Fruit fly (Drosophila melanogaster) whole organism, embryonic: ENCODE measurements around the gene CG31798.

Experiments used
- CG10274 ChIP-seq: fragments of 200-800 bp; sonication (Bioruptor generic); optimal IDR thresholded peaks from 3 replicates; lab custom pipeline; 2017; ENCODE audit warnings: missing biosample characterization, mild to moderate bottlenecking, missing genetic modification characterization
- CG11085 ChIP-seq: fragments of 200-800 bp; sonication (Bioruptor generic); IDR thresholded peaks from 2 replicates; pipeline ENCODE4 v1.3.6; 2022; ENCODE audit warnings: missing biosample characterization, missing genetic modification characterization
- CG11247 ChIP-seq: fragments of 200-800 bp; sonication (Bioruptor generic); IDR thresholded peaks from 2 replicates; pipeline ENCODE4 v1.3.6; 2022; ENCODE audit warnings: missing biosample characterization, missing genetic modification characterization
- CG11504 ChIP-seq: fragments of 200-800 bp; sonication (Bioruptor generic); optimal IDR thresholded peaks from 3 replicates; lab custom pipeline; 2019; ENCODE audit warnings: missing biosample characterization, mild to moderate bottlenecking, missing genetic modification characterization, moderate library complexity
- CG12071 ChIP-seq: fragments of 200-800 bp; sonication (Bioruptor generic); optimal IDR thresholded peaks from 3 replicates; lab custom pipeline; 2018; ENCODE audit warnings: missing biosample characterization, mild to moderate bottlenecking, missing genetic modification characterization
- CG12155 ChIP-seq: fragments of 200-800 bp; sonication (Bioruptor generic); optimal IDR thresholded peaks from 3 replicates; lab custom pipeline; 2016; ENCODE audit warnings: missing biosample characterization, missing genetic modification characterization
- CG13123 ChIP-seq: fragments of 200-800 bp; sonication (Bioruptor generic); optimal IDR thresholded peaks from 2 replicates; lab custom pipeline; 2016; ENCODE audit warnings: missing biosample characterization, missing genetic modification characterization
- CG14014 ChIP-seq: fragments of 200-800 bp; sonication (Bioruptor generic); IDR thresholded peaks from 2 replicates; pipeline ENCODE4 v1.3.6; 2022; ENCODE audit warnings: missing biosample characterization, missing genetic modification characterization
- CG14965 ChIP-seq: fragments of 200-800 bp; sonication (Bioruptor generic); optimal IDR thresholded peaks from 2 replicates; lab custom pipeline; 2016; ENCODE audit warnings: missing biosample characterization, missing genetic modification characterization, borderline replicate concordance
- CG15011 ChIP-seq: fragments of 200-800 bp; sonication (Bioruptor generic); optimal IDR thresholded peaks from 3 replicates; lab custom pipeline; 2018; ENCODE audit warnings: missing biosample characterization, mild to moderate bottlenecking, missing genetic modification characterization
- CG15696 ChIP-seq: fragments of 200-800 bp; sonication (Bioruptor generic); optimal IDR thresholded peaks from 2 replicates; lab custom pipeline; 2019; ENCODE audit warnings: missing biosample characterization, mild to moderate bottlenecking, missing genetic modification characterization, moderate library complexity
- CG17361 ChIP-seq: fragments of 200-800 bp; sonication (Bioruptor generic); IDR thresholded peaks from 3 replicates; pipeline ENCODE4 v1.3.6; 2022; ENCODE audit warnings: missing biosample characterization, missing genetic modification characterization
- CG17829 ChIP-seq: fragments of 200-800 bp; optimal IDR thresholded peaks from 2 replicates; lab custom pipeline; 2019; ENCODE audit warnings: missing biosample characterization, mild to moderate bottlenecking, missing genetic modification characterization, moderate library complexity
- CG2202 ChIP-seq: fragments of 200-800 bp; sonication (Bioruptor generic); optimal IDR thresholded peaks from 2 replicates; lab custom pipeline; 2018; ENCODE audit warnings: missing biosample characterization, mild to moderate bottlenecking, missing genetic modification characterization
- CG31441 ChIP-seq: fragments of 200-800 bp; sonication (Bioruptor generic); IDR thresholded peaks from 2 replicates; pipeline ENCODE4 v1.3.6; 2022; ENCODE audit warnings: missing biosample characterization, missing genetic modification characterization
- CG32772 ChIP-seq: fragments of 200-800 bp; sonication (Bioruptor generic); IDR thresholded peaks from 2 replicates; pipeline ENCODE4 v1.3.6; 2022; ENCODE audit warnings: missing biosample characterization, missing genetic modification characterization
- CG3407 ChIP-seq: fragments of 200-800 bp; sonication (Bioruptor generic); optimal IDR thresholded peaks from 2 replicates; lab custom pipeline; 2018; ENCODE audit warnings: missing biosample characterization, mild to moderate bottlenecking, missing genetic modification characterization
- CG4854 ChIP-seq: fragments of 200-800 bp; sonication (Bioruptor generic); optimal IDR thresholded peaks from 2 replicates; lab custom pipeline; 2016; ENCODE audit warnings: missing biosample characterization, missing genetic modification characterization, inconsistent platforms
- CG6791 ChIP-seq: fragments of 200-800 bp; sonication (Bioruptor generic); IDR thresholded peaks from 3 replicates; pipeline ENCODE4 v1.3.6; 2022; ENCODE audit warnings: missing biosample characterization, missing genetic modification characterization; ENCODE audit not compliant: partially characterized antibody
- CG7745 ChIP-seq: fragments of 200-800 bp; sonication (Bioruptor generic); optimal IDR thresholded peaks from 2 replicates; lab custom pipeline; 2018; ENCODE audit warnings: missing biosample characterization, mild to moderate bottlenecking, missing genetic modification characterization, moderate library complexity
- CG8290 ChIP-seq, 3 experiments: fragments of 200-800 bp; sonication (Bioruptor generic); optimal IDR thresholded peaks; 2 replicates each; lab custom pipeline; 2016 to 2019; ENCODE audit warnings: missing biosample characterization in 3 of 3, missing genetic modification characterization in 3 of 3, mild to moderate bottlenecking in 2 of 3, moderate library complexity in 1 of 3
- Doc2 ChIP-seq: fragments of 200-800 bp; sonication (Bioruptor generic); IDR thresholded peaks from 2 replicates; pipeline ENCODE4 v1.3.6; 2022; ENCODE audit warnings: missing biosample characterization, missing genetic modification characterization
- Dp ChIP-seq: fragments of 200-800 bp; sonication (Bioruptor generic); optimal IDR thresholded peaks from 2 replicates; lab custom pipeline; 2018; ENCODE audit warnings: missing biosample characterization, mild to moderate bottlenecking, missing genetic modification characterization, moderate library complexity
- Drgx ChIP-seq: fragments of 200-800 bp; sonication (Bioruptor generic); IDR thresholded peaks from 2 replicates; pipeline ENCODE4 v1.3.6; 2022; ENCODE audit warnings: missing biosample characterization, missing genetic modification characterization
- E2f2 ChIP-seq: fragments of 200-800 bp; sonication (Bioruptor generic); IDR thresholded peaks from 2 replicates; pipeline ENCODE4 v1.3.6; 2022; ENCODE audit warnings: missing biosample characterization, missing genetic modification characterization
- Ets65A ChIP-seq: fragments of 200-800 bp; sonication (Bioruptor generic); peaks from one replicate; lab custom pipeline; 2016; ENCODE audit warnings: missing biosample characterization, missing genetic modification characterization
- Fer2 ChIP-seq: fragments of 200-800 bp; sonication (Bioruptor generic); optimal IDR thresholded peaks from 2 replicates; lab custom pipeline; 2018; ENCODE audit warnings: missing biosample characterization, mild to moderate bottlenecking, missing genetic modification characterization, moderate library complexity
- HHEX ChIP-seq: fragments of 200-800 bp; sonication (Bioruptor generic); optimal IDR thresholded peaks from 3 replicates; lab custom pipeline; 2017; ENCODE audit warnings: missing biosample characterization, mild to moderate bottlenecking, missing genetic modification characterization, missing genetic modification reagents
- HmgD ChIP-seq: fragments of 200-800 bp; sonication (Bioruptor generic); optimal IDR thresholded peaks from 3 replicates; lab custom pipeline; 2016; ENCODE audit warnings: missing biosample characterization, missing genetic modification characterization
- Mrtf ChIP-seq: fragments of 200-800 bp; sonication (Bioruptor generic); IDR thresholded peaks from 3 replicates; pipeline ENCODE4 v1.3.6; 2022; ENCODE audit warnings: missing biosample characterization, missing genetic modification characterization
- Side ChIP-seq: fragments of 200-800 bp; sonication (Bioruptor generic); optimal IDR thresholded peaks from 2 replicates; lab custom pipeline; 2016; ENCODE audit warnings: missing biosample characterization, missing genetic modification characterization
- abd-A ChIP-seq: fragments of 200-800 bp; sonication (Bioruptor generic); optimal IDR thresholded peaks from 3 replicates; lab custom pipeline; 2019; ENCODE audit warnings: missing biosample characterization, mild to moderate bottlenecking, missing genetic modification characterization, moderate library complexity
- ara ChIP-seq: fragments of 200-800 bp; sonication (Bioruptor generic); IDR thresholded peaks from 2 replicates; pipeline ENCODE4 v1.3.6; 2022; ENCODE audit warnings: missing biosample characterization, missing genetic modification characterization
- ase ChIP-seq: fragments of 200-800 bp; sonication (Bioruptor generic); IDR thresholded peaks from 3 replicates; pipeline ENCODE4 v1.3.6; 2022; ENCODE audit warnings: missing biosample characterization, missing genetic modification characterization
- ash1 ChIP-seq: fragments of 200-800 bp; sonication (Bioruptor generic); optimal IDR thresholded peaks from 2 replicates; lab custom pipeline; 2018; ENCODE audit warnings: missing biosample characterization, mild to moderate bottlenecking, missing genetic modification characterization
- bbx ChIP-seq: fragments of 200-800 bp; sonication (Bioruptor generic); IDR thresholded peaks from 2 replicates; pipeline ENCODE4 v1.3.6; 2022; ENCODE audit warnings: missing biosample characterization, missing genetic modification characterization; ENCODE audit not compliant: partially characterized antibody
- bowl ChIP-seq: fragments of 200-800 bp; sonication (Bioruptor generic); IDR thresholded peaks from 2 replicates; pipeline ENCODE4 v1.3.6; 2022; ENCODE audit warnings: missing biosample characterization, missing genetic modification characterization
- crc ChIP-seq: fragments of 200-800 bp; sonication (Bioruptor generic); optimal IDR thresholded peaks from 2 replicates; lab custom pipeline; 2016; ENCODE audit warnings: missing biosample characterization, missing genetic modification characterization
- cwo ChIP-seq: fragments of 200-800 bp; sonication (Bioruptor generic); optimal IDR thresholded peaks from 3 replicates; lab custom pipeline; 2017; ENCODE audit warnings: missing biosample characterization, missing genetic modification characterization, mild to moderate bottlenecking, moderate library complexity, missing genetic modification reagents
- dm ChIP-seq: fragments of 200-800 bp; sonication (Bioruptor generic); optimal IDR thresholded peaks from 3 replicates; lab custom pipeline; 2016; ENCODE audit warnings: missing biosample characterization, missing genetic modification characterization
- dpn ChIP-seq, 2 experiments: fragments of 200-800 bp; sonication (Bioruptor generic); optimal IDR thresholded peaks; 3 replicates each; lab custom pipeline; 2016; ENCODE audit warnings: missing biosample characterization in 2 of 2, missing genetic modification characterization in 2 of 2
- fd102C ChIP-seq: fragments of 200-800 bp; sonication (Bioruptor generic); optimal IDR thresholded peaks from 2 replicates; lab custom pipeline; 2018; ENCODE audit warnings: missing biosample characterization, mild to moderate bottlenecking, missing genetic modification characterization, moderate library complexity
- lov ChIP-seq, 2 experiments: fragments of 200-800 bp in 1 of 2; fragments of >200 bp in 1 of 2; sonication (Bioruptor generic) in 1 of 2; IDR thresholded peaks in 1 of 2; optimal IDR thresholded peaks in 1 of 2; 2 replicates in 1 of 2; 3 replicates in 1 of 2; pipeline versions ENCODE4 v1.3.6 to Lab custom; 2017 to 2022; ENCODE audit warnings: missing biosample characterization in 1 of 2, missing genetic modification characterization in 1 of 2
- salm ChIP-seq: fragments of 200-800 bp; sonication (Bioruptor generic); optimal IDR thresholded peaks from 2 replicates; lab custom pipeline; 2018; ENCODE audit warnings: missing biosample characterization, mild to moderate bottlenecking, missing genetic modification characterization
- sc ChIP-seq, 3 experiments: fragments of >200 bp in 2 of 3; fragments of 200-800 bp in 1 of 3; sonication (Bioruptor generic) in 1 of 3; optimal IDR thresholded peaks; 2 replicates in 2 of 3; 3 replicates in 1 of 3; lab custom pipeline; 2017; ENCODE audit warnings: mild to moderate bottlenecking in 1 of 3, missing biosample characterization in 1 of 3, missing genetic modification characterization in 1 of 3, missing genetic modification reagents in 1 of 3
- schlank ChIP-seq: fragments of 200-800 bp; sonication (Bioruptor generic); optimal IDR thresholded peaks from 2 replicates; lab custom pipeline; 2018; ENCODE audit warnings: missing biosample characterization, mild to moderate bottlenecking, missing genetic modification characterization
- tin ChIP-seq: fragments of 200-800 bp; sonication (Bioruptor generic); optimal IDR thresholded peaks from 3 replicates; lab custom pipeline; 2016; ENCODE audit warnings: missing biosample characterization, missing genetic modification characterization
- vnd ChIP-seq: fragments of 200-800 bp; sonication (Bioruptor generic); IDR thresholded peaks from 3 replicates; pipeline ENCODE4 v1.3.6; 2022; ENCODE audit warnings: missing biosample characterization, missing genetic modification characterization; ENCODE audit not compliant: partially characterized antibody
- zen ChIP-seq: fragments of 200-800 bp; sonication (Bioruptor generic); optimal IDR thresholded peaks from 3 replicates; lab custom pipeline; 2018; ENCODE audit warnings: missing biosample characterization, mild to moderate bottlenecking, missing genetic modification characterization, moderate library complexity
- zfh2 ChIP-seq: fragments of 200-800 bp; sonication (Bioruptor generic); optimal IDR thresholded peaks from 2 replicates; lab custom pipeline; 2016; ENCODE audit warnings: missing biosample characterization, missing genetic modification characterization

CG31798 gene

dm6 chr2L:19373809-19374208 lies 20.2 kb upstream of the CG31798 start (continued):
- no peak for TF ChIP-seq vnd
- no peak for TF ChIP-seq CG11085 (GFP tag; lab: Robert Waterston, UW)
- TF ChIP-seq fd102C (GFP tag; lab: Kevin White, UChicago), result no peak
- TF ChIP-seq CG31441 (GFP tag; lab: Robert Waterston, UW), result peak; percentile 65
- no peak for TF ChIP-seq HmgD (GFP tag; lab: Kevin White, UChicago)
- no peak for TF ChIP-seq CG13123 (GFP tag; lab: Kevin White, UChicago)
- TF ChIP-seq CG11247 (GFP tag; lab: Robert Waterston, UW), result no peak
- no peak for TF ChIP-seq Drgx (GFP tag; lab: Robert Waterston, UW)
- no peak for TF ChIP-seq CG7745 (tag; lab: Kevin White, UChicago)
- TF ChIP-seq abd-A (tag; lab: Kevin White, UChicago), result no peak
- TF ChIP-seq Ets65A (GFP tag; lab: Kevin White, UChicago), result peak; percentile 68
- no peak for TF ChIP-seq cwo
- TF ChIP-seq CG32772 (GFP tag; lab: Robert Waterston, UW), result no peak
- TF ChIP-seq E2f2 (GFP tag; lab: Robert Waterston, UW), result no peak
- TF ChIP-seq Dp, result no peak
- no peak for TF ChIP-seq zen (tag; lab: Kevin White, UChicago)
- no peak for TF ChIP-seq ase (GFP tag; lab: Robert Waterston, UW)
- no peak for TF ChIP-seq Mrtf
- no peak for TF ChIP-seq dm
- TF ChIP-seq CG12071, result no peak
- TF ChIP-seq Fer2 (tag; lab: Kevin White, UChicago), result no peak
- TF ChIP-seq CG14965 (GFP tag; lab: Kevin White, UChicago), result no peak
- TF ChIP-seq tin (GFP tag; lab: Kevin White, UChicago), result no peak
- no peak for TF ChIP-seq CG8290 (GFP tag; optimal IDR thresholded peaks at IDR 0.05; lab: Kevin White, UChicago)
- no peak for TF ChIP-seq CG8290 (tag; optimal IDR thresholded peaks at IDR 0.05; lab: Kevin White, UChicago)
- no peak for TF ChIP-seq CG6791 (GFP tag; lab: Robert Waterston, UW)
- no peak for TF ChIP-seq CG4854 (GFP tag; lab: Kevin White, UChicago)
- TF ChIP-seq CG14014 (GFP tag; lab: Robert Waterston, UW), result no peak
- TF ChIP-seq CG3407 (GFP tag; lab: Kevin White, UChicago), result peak; percentile 2
- TF ChIP-seq zfh2 (GFP tag; lab: Kevin White, UChicago), result no peak
- no peak for TF ChIP-seq crc (GFP tag; lab: Kevin White, UChicago)
- peak; percentile 65 for TF ChIP-seq CG11504
- TF ChIP-seq CG10274 (GFP tag; lab: Kevin White, UChicago), result no peak
- TF ChIP-seq ash1 (GFP tag; lab: Kevin White, UChicago), result no peak
- TF ChIP-seq dpn (GFP tag; optimal IDR thresholded peaks at IDR 0.05; lab: Kevin White, UChicago), result peak in 1 of 2 experiments; percentile 21
- TF ChIP-seq CG17361, result peak; percentile 58; the same call in 2 of the 3 replicates
- TF ChIP-seq Side (GFP tag; lab: Kevin White, UChicago), result no peak
- no peak for TF ChIP-seq sc (optimal IDR thresholded peaks at IDR 0.05; lab: Kevin White, UChicago)
- no peak for TF ChIP-seq sc (GFP tag; optimal IDR thresholded peaks at IDR 0.05; lab: Kevin White, UChicago)
- TF ChIP-seq schlank (tag; lab: Kevin White, UChicago), result no peak
- no peak for TF ChIP-seq salm (tag; lab: Kevin White, UChicago)
- no peak for TF ChIP-seq ara (GFP tag; lab: Robert Waterston, UW)
- no peak for TF ChIP-seq CG15696 (tag; lab: Kevin White, UChicago)
- no peak for TF ChIP-seq HHEX (GFP tag; lab: Kevin White, UChicago)
- TF ChIP-seq lov (optimal IDR thresholded peaks at IDR 0.05; lab: Kevin White, UChicago), result no peak
- TF ChIP-seq lov (GFP tag; IDR thresholded peaks at IDR 0.05; lab: Robert Waterston, UW), result no peak
- TF ChIP-seq Doc2 (GFP tag; lab: Robert Waterston, UW), result no peak
- TF ChIP-seq bowl, result no peak
- peak; percentile 7 for TF ChIP-seq CG2202 (tag; lab: Kevin White, UChicago)
- TF ChIP-seq CG15011 (GFP tag; lab: Kevin White, UChicago), result no peak
- TF ChIP-seq CG17829, result peak; percentile 43
- no peak for TF ChIP-seq bbx
- TF ChIP-seq CG12155 (GFP tag; lab: Kevin White, UChicago), result no peak
